Fruit fly (Drosophila melanogaster) whole organism, prepupa: ENCODE measurements around the gene RpLP1.

Experiments used
- Blimp-1 ChIP-seq: fragments of 200-800 bp; sonication (Bioruptor generic); optimal IDR thresholded peaks from 3 replicates; lab custom pipeline; 2017; ENCODE audit warnings: missing biosample characterization, missing genetic modification characterization, mild to moderate bottlenecking, moderate library complexity, missing genetic modification reagents
- CG10631 ChIP-seq: fragments of 200-800 bp; sonication (Bioruptor generic); optimal IDR thresholded peaks from 2 replicates; lab custom pipeline; 2016; ENCODE audit warnings: missing biosample characterization, missing genetic modification characterization
- CG10669 ChIP-seq: fragments of 200-800 bp; sonication (Bioruptor generic); optimal IDR thresholded peaks from 3 replicates; lab custom pipeline; 2018; ENCODE audit warnings: missing biosample characterization, mild to moderate bottlenecking, missing genetic modification characterization, moderate library complexity
- CG11294 ChIP-seq: fragments of 200-800 bp; sonication (Bioruptor generic); IDR thresholded peaks from 2 replicates; pipeline ENCODE4 v1.3.6; 2022; ENCODE audit warnings: missing biosample characterization, missing genetic modification characterization
- CG11902 ChIP-seq: fragments of 200-800 bp; sonication (Bioruptor generic); optimal IDR thresholded peaks from 3 replicates; lab custom pipeline; 2016; ENCODE audit warnings: missing biosample characterization, missing genetic modification characterization
- CG15336 ChIP-seq: fragments of 200-800 bp; sonication (Bioruptor generic); IDR thresholded peaks from 2 replicates; pipeline ENCODE4 v1.3.6; 2022; ENCODE audit warnings: missing biosample characterization, missing genetic modification characterization
- CG1621 ChIP-seq: fragments of 200-800 bp; sonication (Bioruptor generic); optimal IDR thresholded peaks from 3 replicates; lab custom pipeline; 2018; ENCODE audit warnings: missing biosample characterization, mild to moderate bottlenecking, missing genetic modification characterization
- CG16779 ChIP-seq: fragments of 200-800 bp; sonication (Bioruptor generic); optimal IDR thresholded peaks from 3 replicates; lab custom pipeline; 2017; ENCODE audit warnings: missing biosample characterization, mild to moderate bottlenecking, missing genetic modification characterization
- CG3032 ChIP-seq: fragments of 200-800 bp; optimal IDR thresholded peaks from 2 replicates; lab custom pipeline; 2019; ENCODE audit warnings: missing biosample characterization, mild to moderate bottlenecking, missing genetic modification characterization, moderate library complexity
- CG31627 ChIP-seq: fragments of 200-800 bp; sonication (Bioruptor generic); optimal IDR thresholded peaks from 3 replicates; lab custom pipeline; 2016; ENCODE audit warnings: missing biosample characterization, missing genetic modification characterization
- CG32006 ChIP-seq: fragments of 200-800 bp; sonication (Bioruptor generic); optimal IDR thresholded peaks from 3 replicates; lab custom pipeline; 2017; ENCODE audit warnings: missing biosample characterization, mild to moderate bottlenecking, missing genetic modification characterization
- CG34406 ChIP-seq: fragments of 200-800 bp; sonication (Bioruptor generic); optimal IDR thresholded peaks from 3 replicates; lab custom pipeline; 2016; ENCODE audit warnings: missing biosample characterization, missing genetic modification characterization
- CG3919 ChIP-seq: fragments of 200-800 bp; sonication (Bioruptor generic); optimal IDR thresholded peaks from 3 replicates; lab custom pipeline; 2016; ENCODE audit warnings: missing biosample characterization, missing genetic modification characterization
- CG4318 ChIP-seq: fragments of 200-800 bp; sonication (Bioruptor generic); optimal IDR thresholded peaks from 3 replicates; lab custom pipeline; 2017; ENCODE audit warnings: missing biosample characterization, mild to moderate bottlenecking, missing genetic modification characterization
- CG6163 ChIP-seq: fragments of 200-800 bp; sonication (Bioruptor generic); IDR thresholded peaks from 3 replicates; pipeline ENCODE4 v1.3.6; 2022; ENCODE audit warnings: missing biosample characterization, missing genetic modification characterization
- CG6276 ChIP-seq: fragments of 200-800 bp; sonication (Bioruptor generic); optimal IDR thresholded peaks from 2 replicates; lab custom pipeline; 2017; ENCODE audit warnings: missing biosample characterization, mild to moderate bottlenecking, missing genetic modification characterization
- CG6792 ChIP-seq: fragments of 200-800 bp; sonication (Bioruptor generic); optimal IDR thresholded peaks from 3 replicates; lab custom pipeline; 2016; ENCODE audit warnings: missing biosample characterization, missing genetic modification characterization
- CG6808 ChIP-seq: fragments of 200-800 bp; sonication (Bioruptor generic); optimal IDR thresholded peaks from 3 replicates; lab custom pipeline; 2017; ENCODE audit warnings: missing biosample characterization, missing genetic modification characterization, mild to moderate bottlenecking, moderate library complexity, missing genetic modification reagents
- CG6854 ChIP-seq: fragments of 200-800 bp; sonication (Bioruptor generic); optimal IDR thresholded peaks from 2 replicates; lab custom pipeline; 2017; ENCODE audit warnings: missing biosample characterization, mild to moderate bottlenecking, missing genetic modification characterization
- CG7368 ChIP-seq: fragments of 200-800 bp; sonication (Bioruptor generic); optimal IDR thresholded peaks from 3 replicates; lab custom pipeline; 2016; ENCODE audit warnings: missing biosample characterization, missing genetic modification characterization
- CG8119 ChIP-seq: fragments of 200-800 bp; sonication (Bioruptor generic); IDR thresholded peaks from 3 replicates; pipeline ENCODE4 v1.3.6; 2022; ENCODE audit warnings: missing biosample characterization, missing genetic modification characterization
- CG8319 ChIP-seq: fragments of 200-800 bp; sonication (Bioruptor generic); optimal IDR thresholded peaks from 3 replicates; lab custom pipeline; 2016; ENCODE audit warnings: missing biosample characterization, missing genetic modification characterization
- CG8632 ChIP-seq: fragments of 200-800 bp; sonication (Bioruptor generic); optimal IDR thresholded peaks from 3 replicates; lab custom pipeline; 2016; ENCODE audit warnings: missing biosample characterization, missing genetic modification characterization
- CG9139 ChIP-seq: fragments of 200-800 bp; sonication (Bioruptor generic); optimal IDR thresholded peaks from 3 replicates; lab custom pipeline; 2017; ENCODE audit warnings: missing biosample characterization, mild to moderate bottlenecking, missing genetic modification characterization
- Eip78C ChIP-seq: fragments of 200-800 bp; sonication (Bioruptor generic); peaks from one replicate; lab custom pipeline; 2016; ENCODE audit warnings: missing biosample characterization, missing genetic modification characterization
- Ets21C ChIP-seq: fragments of 200-800 bp; sonication (Bioruptor generic); optimal IDR thresholded peaks from 3 replicates; lab custom pipeline; 2016; ENCODE audit warnings: missing biosample characterization, missing genetic modification characterization
- Ets96B ChIP-seq: fragments of 200-800 bp; optimal IDR thresholded peaks from 2 replicates; lab custom pipeline; 2019; ENCODE audit warnings: missing biosample characterization, mild to moderate bottlenecking, missing genetic modification characterization, moderate library complexity
- Hr38 ChIP-seq: sonication (Bioruptor generic); optimal IDR thresholded peaks from 2 replicates; lab custom pipeline; 2016; ENCODE audit warnings: missing biosample characterization, missing genetic modification characterization
- Hr39 ChIP-seq: fragments of 200-800 bp; sonication (Bioruptor generic); optimal IDR thresholded peaks from 2 replicates; lab custom pipeline; 2016; ENCODE audit warnings: missing biosample characterization, missing genetic modification characterization
- Lpt ChIP-seq: fragments of 200-800 bp; sonication (Bioruptor generic); optimal IDR thresholded peaks from 3 replicates; lab custom pipeline; 2016; ENCODE audit warnings: missing biosample characterization, missing genetic modification characterization
- Met ChIP-seq: fragments of 200-800 bp; sonication (Bioruptor generic); optimal IDR thresholded peaks from 3 replicates; lab custom pipeline; 2016; ENCODE audit warnings: missing biosample characterization, missing genetic modification characterization
- OdsH ChIP-seq: fragments of 200-800 bp; sonication (Bioruptor generic); optimal IDR thresholded peaks from 3 replicates; lab custom pipeline; 2016; ENCODE audit warnings: missing biosample characterization, missing genetic modification characterization
- Smox ChIP-seq: fragments of 200-800 bp; sonication (Bioruptor generic); optimal IDR thresholded peaks from 3 replicates; lab custom pipeline; 2016; ENCODE audit warnings: missing biosample characterization, missing genetic modification characterization
- Sox14 ChIP-seq: fragments of 200-800 bp; sonication (Bioruptor generic); optimal IDR thresholded peaks from 3 replicates; lab custom pipeline; 2016; ENCODE audit warnings: missing biosample characterization, missing genetic modification characterization
- Sox15 ChIP-seq: fragments of 200-800 bp; sonication (Bioruptor generic); optimal IDR thresholded peaks from 3 replicates; lab custom pipeline; 2016; ENCODE audit warnings: missing biosample characterization, missing genetic modification characterization
- acj6 ChIP-seq: fragments of 200-800 bp; sonication (Bioruptor generic); optimal IDR thresholded peaks from 3 replicates; lab custom pipeline; 2016; ENCODE audit warnings: missing biosample characterization, missing genetic modification characterization
- cyc ChIP-seq: fragments of 200-800 bp; sonication (Bioruptor generic); optimal IDR thresholded peaks from 3 replicates; lab custom pipeline; 2016; ENCODE audit warnings: missing biosample characterization, missing genetic modification characterization
- dsx ChIP-seq: fragments of 200-800 bp; optimal IDR thresholded peaks from 3 replicates; lab custom pipeline; 2019; ENCODE audit warnings: missing biosample characterization, mild to moderate bottlenecking, missing genetic modification characterization, moderate library complexity; ENCODE audit not compliant: poor library complexity, severe bottlenecking
- eg ChIP-seq: fragments of 200-800 bp; sonication (Bioruptor generic); IDR thresholded peaks from 3 replicates; pipeline ENCODE4 v1.3.6; 2022; ENCODE audit warnings: missing biosample characterization, missing genetic modification characterization
- esn ChIP-seq: fragments of 200-800 bp; sonication (Bioruptor generic); optimal IDR thresholded peaks from 2 replicates; lab custom pipeline; 2016; ENCODE audit warnings: missing biosample characterization, mild to moderate bottlenecking, missing genetic modification characterization, moderate library complexity
- fd59A ChIP-seq: fragments of 200-800 bp; sonication (Bioruptor generic); optimal IDR thresholded peaks from 2 replicates; lab custom pipeline; 2017; ENCODE audit warnings: missing biosample characterization, mild to moderate bottlenecking, missing genetic modification characterization, missing genetic modification reagents
- fd85E ChIP-seq: fragments of 200-800 bp; sonication (Bioruptor generic); optimal IDR thresholded peaks from 3 replicates; lab custom pipeline; 2016; ENCODE audit warnings: missing biosample characterization, missing genetic modification characterization
- fkh ChIP-seq: fragments of 200-800 bp; sonication (Bioruptor generic); optimal IDR thresholded peaks from 3 replicates; lab custom pipeline; 2017; ENCODE audit warnings: missing biosample characterization, mild to moderate bottlenecking, missing genetic modification characterization, moderate library complexity
- lz ChIP-seq: fragments of 200-800 bp; sonication (Bioruptor generic); optimal IDR thresholded peaks from 3 replicates; lab custom pipeline; 2016; ENCODE audit warnings: missing biosample characterization, missing genetic modification characterization
- net ChIP-seq: fragments of 200-800 bp; sonication (Bioruptor generic); optimal IDR thresholded peaks from 3 replicates; lab custom pipeline; 2016; ENCODE audit warnings: missing biosample characterization, missing genetic modification characterization
- spab ChIP-seq: fragments of 200-800 bp; sonication (Bioruptor generic); optimal IDR thresholded peaks from 2 replicates; lab custom pipeline; 2017; ENCODE audit warnings: missing biosample characterization, mild to moderate bottlenecking, missing genetic modification characterization, missing genetic modification reagents
- ss ChIP-seq, 2 experiments: fragments of 200-800 bp; sonication (Bioruptor generic); optimal IDR thresholded peaks; 2 replicates in 1 of 2; 3 replicates in 1 of 2; lab custom pipeline; 2017 to 2018; ENCODE audit warnings: mild to moderate bottlenecking in 2 of 2, missing biosample characterization in 2 of 2, missing genetic modification characterization in 2 of 2, moderate library complexity in 1 of 2
- svp ChIP-seq: fragments of 200-800 bp; sonication (Bioruptor generic); peaks from one replicate; lab custom pipeline; 2016; ENCODE audit warnings: missing biosample characterization, missing genetic modification characterization
- topi ChIP-seq: fragments of 200-800 bp; sonication (Bioruptor generic); optimal IDR thresholded peaks from 3 replicates; lab custom pipeline; 2016; ENCODE audit warnings: missing biosample characterization, missing genetic modification characterization
- vri ChIP-seq: fragments of 200-800 bp; sonication (Bioruptor generic); optimal IDR thresholded peaks from 3 replicates; lab custom pipeline; 2016; ENCODE audit warnings: missing biosample characterization, mild to moderate bottlenecking, missing genetic modification characterization

Gene RpLP1

dm6 chr2L:429680-430484 is 10.1 kb downstream of the RpLP1 start:
- TF ChIP-seq CG31627 (GFP tag; lab: Kevin White, UChicago) (peak; percentile 95), CG3032 (peak; percentile 83), spab (GFP tag; lab: Kevin White, UChicago) (peak; percentile 71), CG6792 (GFP tag; lab: Kevin White, UChicago) (peak; percentile 90), CG11902 (GFP tag; lab: Kevin White, UChicago) (peak; percentile 97), CG6854 (GFP tag; lab: Kevin White, UChicago) (peak; percentile 79), Sox15 (peak; percentile 73), CG6276 (GFP tag; lab: Kevin White, UChicago) (peak; percentile 42), net (GFP tag; lab: Kevin White, UChicago) (peak; percentile 68), acj6 (peak; percentile 91), CG8632 (peak; percentile 81), CG11294 (GFP tag; lab: Robert Waterston, UW) (peak; percentile 46; the same call in 1 of the 2 replicates), eg (GFP tag; lab: Robert Waterston, UW) (peak; percentile 53), fd85E (GFP tag; lab: Kevin White, UChicago) (peak; percentile 71), Met (peak; percentile 96), CG16779 (tag; lab: Kevin White, UChicago) (peak; percentile 9), OdsH (peak; percentile 87), fkh (no peak), CG3919 (peak; percentile 90), CG7368 (GFP tag; lab: Kevin White, UChicago) (peak; percentile 77), Hr38 (GFP tag; lab: Kevin White, UChicago) (no peak), Hr39 (peak; percentile 95), dsx (GFP tag; lab: Kevin White, UChicago) (peak; percentile 65), Eip78C (GFP tag; lab: Kevin White, UChicago) (peak; percentile 96), CG34406 (GFP tag; lab: Kevin White, UChicago) (peak; percentile 84), CG4318 (GFP tag; lab: Kevin White, UChicago) (peak; percentile 22), vri (peak; percentile 93), CG1621 (tag; lab: Kevin White, UChicago) (peak; percentile 77), CG9139 (GFP tag; lab: Kevin White, UChicago) (peak; percentile 60), CG8119 (peak; percentile 71), fd59A (peak; percentile 78), Sox14 (GFP tag; lab: Kevin White, UChicago) (peak; percentile 93), CG10669 (GFP tag; lab: Kevin White, UChicago) (peak; percentile 72), cyc (GFP tag; lab: Kevin White, UChicago) (peak; percentile 95), CG6808 (GFP tag; lab: Kevin White, UChicago) (peak; percentile 77), CG6163 (GFP tag; lab: Robert Waterston, UW) (peak; percentile 89), Smox (peak; percentile 93), CG10631 (GFP tag; lab: Kevin White, UChicago) (peak; percentile 89), Lpt (GFP tag; lab: Kevin White, UChicago) (peak; percentile 56), Blimp-1 (peak; percentile 80), CG8319 (GFP tag; lab: Kevin White, UChicago) (peak; percentile 81), esn (GFP tag; lab: Kevin White, UChicago) (peak; percentile 96), topi (GFP tag; lab: Kevin White, UChicago) (peak; percentile 95), Ets96B (tag; lab: Kevin White, UChicago) (peak; percentile 80), Ets21C (GFP tag; lab: Kevin White, UChicago) (peak; percentile 93), CG32006 (peak; percentile 76), lz (peak; percentile 94), ss (GFP tag; optimal IDR thresholded peaks at IDR 0.05; lab: Kevin White, UChicago) (peak; percentile 23 to 62), CG15336 (GFP tag; lab: Robert Waterston, UW) (peak; percentile 66; the same call in 1 of the 2 replicates), svp (GFP tag; lab: Kevin White, UChicago) (peak; percentile 98)
